Fruit fly (Drosophila melanogaster) Kc167 (cell line): ENCODE data around the gene CG43051.

Experiments used
- Myc ChIP-seq: fragments of >200 bp; optimal IDR thresholded peaks from 2 replicates; lab custom pipeline; 2017; ENCODE audit warnings: missing external identifiers
- Sin3A ChIP-seq: fragments of >200 bp; optimal IDR thresholded peaks from 2 replicates; lab custom pipeline; 2018; ENCODE audit warnings: missing external identifiers
- h ChIP-seq: fragments of >200 bp; optimal IDR thresholded peaks from 3 replicates; lab custom pipeline; 2018; ENCODE audit warnings: missing external identifiers
- insv ChIP-seq: fragments of >200 bp; optimal IDR thresholded peaks from 3 replicates; lab custom pipeline; 2018; ENCODE audit warnings: missing external identifiers
- psq ChIP-seq: fragments of >200 bp; optimal IDR thresholded peaks from 2 replicates; lab custom pipeline; 2017; ENCODE audit warnings: missing external identifiers
- ttk ChIP-seq: sonication (Bioruptor generic); optimal IDR thresholded peaks from 2 replicates; lab custom pipeline; 2017; ENCODE audit warnings: missing external identifiers

DNA sequence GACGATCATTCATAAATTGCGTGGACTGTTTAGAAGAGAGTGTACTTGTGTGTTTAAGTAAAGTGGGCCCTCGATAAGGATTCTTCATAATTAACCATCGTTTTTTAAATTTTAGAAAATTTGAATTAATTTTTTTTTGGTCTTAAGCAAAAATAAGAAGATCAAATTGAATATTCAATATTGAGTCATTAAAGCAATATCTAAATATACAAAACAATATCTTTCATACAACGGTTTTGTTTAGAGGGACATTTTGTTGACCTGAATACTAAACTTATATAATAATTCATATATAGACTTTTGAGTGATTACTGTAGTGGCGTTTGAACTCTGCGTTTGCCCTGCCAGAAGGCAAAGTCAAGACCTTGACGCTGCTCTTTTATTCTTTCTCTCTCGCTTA, 34.3 kb downstream of the CG43051 start:
- TF ChIP-seq psq (lab: Kevin White, UChicago) (no peak), Myc (lab: Kevin White, UChicago) (no peak), insv (lab: Kevin White, UChicago) (no peak), h (no peak), Sin3A (no peak), ttk (lab: Kevin White, UChicago) (no peak)
